Fruit fly (Drosophila melanogaster): Measurements from ENCODE around the gene CG14218.

The CG14218 gene

DNA sequence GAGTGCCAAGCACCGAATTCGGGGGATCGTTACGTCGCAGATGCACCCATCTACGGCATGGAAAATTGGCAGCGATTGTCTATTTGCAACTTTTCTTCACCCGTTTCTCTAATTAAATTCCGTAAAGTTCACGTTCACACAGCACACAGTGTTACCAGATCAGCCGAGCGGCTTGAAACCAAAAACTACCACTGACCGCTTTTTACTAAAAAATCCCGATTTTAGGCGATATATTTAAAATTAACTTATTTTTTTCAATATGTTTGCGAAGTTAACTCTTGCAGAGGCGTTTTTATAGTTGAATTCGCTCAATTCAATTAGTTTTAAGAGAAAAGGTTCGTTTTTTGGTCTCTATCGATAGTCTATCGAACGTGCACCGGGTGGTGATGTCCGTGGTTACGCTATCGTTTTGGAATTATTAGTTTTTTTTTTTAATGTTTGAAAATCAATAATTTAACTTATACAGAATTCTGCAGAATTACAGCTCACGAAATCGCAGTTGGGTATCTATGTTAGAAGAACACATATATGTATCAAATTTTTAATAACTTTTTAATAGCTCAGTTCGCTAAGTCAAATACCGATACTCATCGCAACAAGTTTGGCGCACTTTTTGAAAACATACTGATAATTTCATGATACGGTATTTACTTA, 2.0 kb downstream of the CG14218 start, which contains the start of gene Tao (continued):
- TF ChIP-seq CG17612 (GFP tag; IDR thresholded peaks at IDR 0.05) (no peak), CG6254 (GFP tag; optimal IDR thresholded peaks at IDR 0.05) (no peak), Blimp-1 (GFP tag; optimal IDR thresholded peaks at IDR 0.05) (no peak), ci (GFP tag; IDR thresholded peaks at IDR 0.05) (no peak), slp2 (GFP tag; optimal IDR thresholded peaks at IDR 0.05) (no peak), Ada2b (GFP tag; IDR thresholded peaks at IDR 0.05) (no peak), yki (optimal IDR thresholded peaks at IDR 0.05) (no peak), CG1602 (GFP tag; optimal IDR thresholded peaks at IDR 0.05) (no peak), CG18011 (GFP tag; optimal IDR thresholded peaks at IDR 0.05) (no peak), CG3065 (GFP tag; optimal IDR thresholded peaks at IDR 0.05) (no peak), sd (tag; optimal IDR thresholded peaks at IDR 0.05) (no peak), CG33213 (GFP tag; optimal IDR thresholded peaks at IDR 0.05) (peak; percentile 17), CG18476 (GFP tag; optimal IDR thresholded peaks at IDR 0.05) (peak; percentile 16), nau (GFP tag; optimal IDR thresholded peaks at IDR 0.05) (no peak), crc (GFP tag; optimal IDR thresholded peaks at IDR 0.05) (no peak), jigr1 (GFP tag; IDR thresholded peaks at IDR 0.05) (no peak; the same call in 2 of the 3 replicates), Hey (tag; optimal IDR thresholded peaks at IDR 0.05) (no peak), ap (GFP tag; IDR thresholded peaks at IDR 0.05) (no peak), wor (GFP tag; IDR thresholded peaks at IDR 0.05) (no peak), Doc3 (GFP tag; IDR thresholded peaks at IDR 0.05; ENCODE audit: partially characterized antibody) (peak; percentile 76), CG11723 (GFP tag; optimal IDR thresholded peaks at IDR 0.05) (no peak), CG31441 (GFP tag; IDR thresholded peaks at IDR 0.05) (no peak; the same call in 1 of the 2 replicates), YL-1 (GFP tag; optimal IDR thresholded peaks at IDR 0.05) (no peak), Side (GFP tag; optimal IDR thresholded peaks at IDR 0.05) (no peak), grn (GFP tag; optimal IDR thresholded peaks at IDR 0.05) (no peak), Ravus (GFP tag; IDR thresholded peaks at IDR 0.05) (no peak), CG12391 (tag; optimal IDR thresholded peaks at IDR 0.05) (peak; percentile 41), gce (GFP tag; IDR thresholded peaks at IDR 0.05) (no peak), MBD-R2 (GFP tag; IDR thresholded peaks at IDR 0.05) (peak; percentile 17; the same call in 1 of the 2 replicates), ewg (GFP tag; optimal IDR thresholded peaks at IDR 0.05) (no peak), CG11085 (GFP tag; IDR thresholded peaks at IDR 0.05) (no peak), CG2712 (tag; optimal IDR thresholded peaks at IDR 0.05) (no peak), onecut (GFP tag; IDR thresholded peaks at IDR 0.05) (no peak), CTCF (GFP tag; optimal IDR thresholded peaks at IDR 0.05) (no peak), Fer2 (tag; optimal IDR thresholded peaks at IDR 0.05) (no peak), croc (GFP tag; conservative IDR thresholded peaks at IDR 0.05) (no peak), lmd (GFP tag; IDR thresholded peaks at IDR 0.05) (no peak), CG12659 (GFP tag; optimal IDR thresholded peaks at IDR 0.05) (peak; percentile 12), zfh1 (GFP tag; IDR thresholded peaks at IDR 0.05) (no peak), zfh2 (GFP tag; optimal IDR thresholded peaks at IDR 0.05) (no peak), tin (GFP tag; optimal IDR thresholded peaks at IDR 0.05) (no peak), sens (GFP tag) (peak; percentile 66), disco-r (GFP tag; optimal IDR thresholded peaks at IDR 0.05) (no peak), CG11504 (tag; optimal IDR thresholded peaks at IDR 0.05) (no peak), so (GFP tag; IDR thresholded peaks at IDR 0.05) (no peak), usp (GFP tag; optimal IDR thresholded peaks at IDR 0.05) (no peak), Fer1 (GFP tag; optimal IDR thresholded peaks at IDR 0.05) (no peak), repo (GFP tag; optimal IDR thresholded peaks at IDR 0.05) (no peak), NK7.1 (GFP tag; optimal IDR thresholded peaks at IDR 0.05) (no peak), pfk (GFP tag; optimal IDR thresholded peaks at IDR 0.05) (no peak), zf30C (GFP tag; optimal IDR thresholded peaks at IDR 0.05) (no peak), CoRest (tag; optimal IDR thresholded peaks at IDR 0.05) (peak; percentile 15), Rx (GFP tag; IDR thresholded peaks at IDR 0.05) (no peak)

All from whole organism, embryonic.